Worm (Caenorhabditis elegans) whole organism, late embryonic: ENCODE data around the gene C11D2.4.
A peak's percentile ranks its signal among the peaks of the same experiment; 100 is the strongest.

Experiments
- ahr-1 ChIP-seq: sonication (generic microtip); optimal IDR thresholded peaks from 2 replicates; lab custom pipeline; 2016; ENCODE audit warnings: missing genetic modification characterization, missing compliant biosample characterization
- ceh-2 ChIP-seq: sonication (generic microtip); optimal IDR thresholded peaks from 2 replicates; lab custom pipeline; 2016; ENCODE audit warnings: missing genotype, missing genetic modification characterization, missing compliant biosample characterization
- ceh-31 ChIP-seq: sonication (generic microtip); optimal IDR thresholded peaks from 2 replicates; lab custom pipeline; 2016; ENCODE audit warnings: missing genetic modification characterization, missing compliant biosample characterization
- elt-2 ChIP-seq: sonication (generic microtip); optimal IDR thresholded peaks from 2 replicates; lab custom pipeline; 2016; ENCODE audit warnings: missing genetic modification reagents, missing genetic modification characterization, missing compliant biosample characterization
- gmeb-2 ChIP-seq: sonication (generic microtip); optimal IDR thresholded peaks from 2 replicates; lab custom pipeline; 2016; ENCODE audit warnings: missing genetic modification characterization, inconsistent platforms, missing compliant biosample characterization
- hlh-15 ChIP-seq: sonication (generic microtip); optimal IDR thresholded peaks from 2 replicates; lab custom pipeline; 2016; ENCODE audit warnings: missing genetic modification characterization, missing compliant biosample characterization
- hlh-6 ChIP-seq: sonication (generic microtip); optimal IDR thresholded peaks from 2 replicates; lab custom pipeline; 2016; ENCODE audit warnings: missing genotype, missing genetic modification characterization, missing compliant biosample characterization
- hlh-8 ChIP-seq: sonication (generic microtip); optimal IDR thresholded peaks from 2 replicates; lab custom pipeline; 2016; ENCODE audit warnings: missing genotype, missing genetic modification characterization, missing compliant biosample characterization
- lim-6 ChIP-seq: sonication (generic microtip); optimal IDR thresholded peaks from 2 replicates; lab custom pipeline; 2016; ENCODE audit warnings: missing genetic modification characterization, missing compliant biosample characterization
- lin-11 ChIP-seq: fragments of 200-800 bp; sonication (Bioruptor generic); optimal IDR thresholded peaks from 2 replicates; lab custom pipeline; 2018; ENCODE audit warnings: mild to moderate bottlenecking, missing genetic modification characterization, missing compliant biosample characterization
- mec-3 ChIP-seq: sonication (generic microtip); optimal IDR thresholded peaks from 2 replicates; lab custom pipeline; 2016; ENCODE audit warnings: borderline replicate concordance, missing genetic modification characterization, missing compliant biosample characterization
- nfya-1 ChIP-seq: sonication (generic microtip); optimal IDR thresholded peaks from 2 replicates; lab custom pipeline; 2017; ENCODE audit warnings: missing genetic modification characterization, mild to moderate bottlenecking, missing compliant biosample characterization, antibody characterized with exemption, moderate library complexity
- nhr-232 ChIP-seq: sonication (generic microtip); optimal IDR thresholded peaks from 2 replicates; lab custom pipeline; 2016; ENCODE audit warnings: missing genetic modification characterization, missing compliant biosample characterization
- npax-4 ChIP-seq: sonication (generic microtip); optimal IDR thresholded peaks from 2 replicates; lab custom pipeline; 2016; ENCODE audit warnings: missing genetic modification characterization, missing compliant biosample characterization
- pag-3 ChIP-seq: sonication (generic microtip); optimal IDR thresholded peaks from 2 replicates; lab custom pipeline; 2016; ENCODE audit warnings: missing compliant biosample characterization, missing genetic modification characterization, borderline replicate concordance
- pat-9 ChIP-seq: fragments of 200-800 bp; sonication (Bioruptor generic); optimal IDR thresholded peaks from 2 replicates; lab custom pipeline; 2018; ENCODE audit warnings: mild to moderate bottlenecking, missing genetic modification characterization, moderate library complexity, missing compliant biosample characterization
- pha-2 ChIP-seq: sonication (generic microtip); optimal IDR thresholded peaks from 2 replicates; lab custom pipeline; 2017; ENCODE audit warnings: mild to moderate bottlenecking, missing genetic modification characterization, missing compliant biosample characterization
- pqm-1 ChIP-seq: sonication (generic microtip); optimal IDR thresholded peaks from 2 replicates; lab custom pipeline; 2016; ENCODE audit warnings: missing genetic modification characterization, missing compliant biosample characterization
- pros-1 ChIP-seq: fragments of 150-350 bp; optimal IDR thresholded peaks from 2 replicates; lab custom pipeline; 2014; ENCODE audit warnings: missing biosample characterization, missing genetic modification reagents, missing genetic modification characterization
- ref-2 ChIP-seq: sonication (generic microtip); optimal IDR thresholded peaks from 2 replicates; lab custom pipeline; 2016; ENCODE audit warnings: missing genetic modification characterization, missing compliant biosample characterization
- rnt-1 ChIP-seq: sonication (generic microtip); optimal IDR thresholded peaks from 2 replicates; lab custom pipeline; 2016; ENCODE audit warnings: missing genetic modification characterization, missing compliant biosample characterization
- sdc-2 ChIP-seq: sonication (generic microtip); optimal IDR thresholded peaks from 2 replicates; lab custom pipeline; 2016; ENCODE audit warnings: missing genotype, missing genetic modification characterization, missing compliant biosample characterization
- sox-2 ChIP-seq: fragments of 200-800 bp; sonication (Bioruptor generic); IDR thresholded peaks from 2 replicates; pipeline ENCODE4 v1.3.6; 2022; ENCODE audit warnings: missing genetic modification reagents, missing genetic modification characterization, missing compliant biosample characterization
- syd-9 ChIP-seq: sonication (generic microtip); optimal IDR thresholded peaks from 2 replicates; lab custom pipeline; 2016; ENCODE audit warnings: mild to moderate bottlenecking, missing genetic modification characterization, moderate library complexity, missing compliant biosample characterization
- tbx-2 ChIP-seq: sonication (generic microtip); optimal IDR thresholded peaks from 2 replicates; lab custom pipeline; 2016; ENCODE audit warnings: missing genetic modification characterization, missing compliant biosample characterization
- ttx-3 ChIP-seq: sonication (generic microtip); optimal IDR thresholded peaks from 2 replicates; lab custom pipeline; 2016; ENCODE audit warnings: missing genetic modification reagents, missing genetic modification characterization, missing compliant biosample characterization
- unc-3 ChIP-seq, 2 experiments: fragments of 200-800 bp in 1 of 2; sonication (Bioruptor generic) in 1 of 2; sonication (generic microtip) in 1 of 2; conservative IDR thresholded peaks in 1 of 2; optimal IDR thresholded peaks in 1 of 2; 2 replicates each; pipeline versions ENCODE4 v1.3.6 to Lab custom; 2016 to 2022; ENCODE audit warnings: missing compliant biosample characterization in 2 of 2, missing genetic modification characterization in 2 of 2, missing genetic modification reagents in 1 of 2
- unc-42 ChIP-seq: sonication (generic microtip); optimal IDR thresholded peaks from 2 replicates; lab custom pipeline; 2016; ENCODE audit warnings: missing genotype, missing genetic modification characterization, missing compliant biosample characterization
- unc-86 ChIP-seq: sonication (generic microtip); optimal IDR thresholded peaks from 2 replicates; lab custom pipeline; 2016; ENCODE audit warnings: missing genetic modification characterization, missing compliant biosample characterization
- zip-5 ChIP-seq: sonication (generic microtip); optimal IDR thresholded peaks from 2 replicates; lab custom pipeline; 2016; ENCODE audit warnings: missing genetic modification characterization, missing compliant biosample characterization
- ztf-16 ChIP-seq: sonication (generic microtip); optimal IDR thresholded peaks from 2 replicates; lab custom pipeline; 2017; ENCODE audit warnings: missing genetic modification characterization, missing compliant biosample characterization

C11D2.4 gene

ce11 chrIV:6185578-6185977, 28.8 kb upstream of the C11D2.4 start, which contains the start of gene asp-9:
asp-9 (plus strand) TSS chrIV:6185889.
- TF ChIP-seq rnt-1 (tag; lab: Kevin White, UChicago) (no peak), elt-2 (tag; lab: Kevin White, UChicago) (peak; percentile 91)

ce11 chrIV:6183757-6184156, 27.0 kb upstream of the C11D2.4 start, which contains the start of gene unc-77:
unc-77 (minus strand) TSS chrIV:6183857.
- no peak for TF ChIP-seq lim-6 (tag; lab: Kevin White, UChicago)
- no peak for TF ChIP-seq pag-3 (tag; lab: Kevin White, UChicago)
- no peak for TF ChIP-seq hlh-15 (tag; lab: Kevin White, UChicago)
- no peak for TF ChIP-seq ceh-2 (tag; lab: Kevin White, UChicago)
- no peak for TF ChIP-seq nhr-232 (tag; lab: Kevin White, UChicago)
- TF ChIP-seq gmeb-2 (tag; lab: Kevin White, UChicago), result no peak
- TF ChIP-seq hlh-6 (tag; lab: Kevin White, UChicago), result no peak
- TF ChIP-seq hlh-8 (tag; lab: Kevin White, UChicago), result no peak
- TF ChIP-seq sox-2 (GFP tag; lab: Robert Waterston, UW), result no peak
- no peak for TF ChIP-seq tbx-2 (tag; lab: Kevin White, UChicago)
- TF ChIP-seq sdc-2 (tag; lab: Kevin White, UChicago), result no peak
- TF ChIP-seq npax-4 (tag; lab: Kevin White, UChicago), result no peak
- TF ChIP-seq pros-1 (tag; lab: Kevin White, UChicago), result no peak
- no peak for TF ChIP-seq unc-3 (GFP tag; conservative IDR thresholded peaks at IDR 0.05; lab: Robert Waterston, UW)
- no peak for TF ChIP-seq unc-3 (tag; optimal IDR thresholded peaks at IDR 0.05; lab: Kevin White, UChicago)
- TF ChIP-seq ttx-3 (tag; lab: Kevin White, UChicago), result no peak

ce11 chrIV:6177383-6177782, 20.6 kb upstream of the C11D2.4 start:
- TF ChIP-seq syd-9 (tag; lab: Kevin White, UChicago), result no peak
- no peak for TF ChIP-seq ref-2 (tag; lab: Kevin White, UChicago)
- peak; percentile 88 for TF ChIP-seq unc-42 (tag; lab: Kevin White, UChicago)
- no peak for TF ChIP-seq sdc-2 (tag; lab: Kevin White, UChicago)
- no peak for TF ChIP-seq ceh-2 (tag; lab: Kevin White, UChicago)

- TF ChIP-seq ztf-16, result no peak
- TF ChIP-seq unc-42 (tag; lab: Kevin White, UChicago), result peak; percentile 24
Observed at ce11 chrIV:6172959-6173358, 16.2 kb upstream of the C11D2.4 start.

ce11 chrIV:6165787-6166186, 9.0 kb upstream of the C11D2.4 start:
- TF ChIP-seq gmeb-2 (tag; lab: Kevin White, UChicago) (no peak), pag-3 (tag; lab: Kevin White, UChicago) (no peak), lin-11 (tag; lab: Kevin White, UChicago) (no peak), sdc-2 (tag; lab: Kevin White, UChicago) (no peak), ceh-31 (no peak)

- TF ChIP-seq gmeb-2 (tag; lab: Kevin White, UChicago) (no peak), syd-9 (tag; lab: Kevin White, UChicago) (no peak), nfya-1 (tag; lab: Kevin White, UChicago) (peak; percentile 63)
Observed at ce11 chrIV:6159616-6160015, 2.9 kb upstream of the C11D2.4 start.

ce11 chrIV:6155296-6155695, 1.5 kb downstream of the C11D2.4 start, which contains the start of gene C11D2.7:
C11D2.7 (minus strand) TSS chrIV:6155396.
- TF ChIP-seq elt-2 (tag; lab: Kevin White, UChicago) (no peak), pqm-1 (tag; lab: Kevin White, UChicago) (no peak), gmeb-2 (tag; lab: Kevin White, UChicago) (no peak), pha-2 (no peak), pat-9 (tag; lab: Kevin White, UChicago) (no peak), zip-5 (tag; lab: Kevin White, UChicago) (no peak), ahr-1 (tag; lab: Kevin White, UChicago) (no peak), mec-3 (tag; lab: Kevin White, UChicago) (no peak), unc-86 (tag; lab: Kevin White, UChicago) (no peak)
